Worm (Caenorhabditis elegans): Measurements from ENCODE around the gene F09E5.3.

Gene F09E5.3

DNA sequence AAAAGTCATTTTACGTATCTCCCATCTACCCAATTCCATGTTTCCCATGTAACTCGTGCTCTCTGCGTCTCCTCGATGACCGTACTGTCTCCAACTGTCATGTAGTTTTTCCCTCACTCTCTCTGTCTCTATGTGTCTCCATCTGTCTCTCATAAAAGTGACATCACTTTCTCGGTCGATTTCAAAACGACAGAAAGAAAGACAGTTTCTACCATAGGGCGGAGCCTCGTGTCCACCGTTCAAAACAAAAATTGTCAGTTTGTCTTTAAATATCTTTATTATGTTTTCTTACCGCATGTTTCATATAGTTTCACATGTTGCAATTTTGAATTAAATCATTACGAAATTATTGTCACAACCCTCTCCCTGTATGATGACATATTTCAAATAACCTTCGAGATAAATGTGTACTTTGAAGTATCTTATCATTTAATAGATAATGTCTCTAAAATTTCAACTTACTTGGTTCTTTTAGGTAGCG lies 43.6 kb upstream of the F09E5.3 start (continued):
- TF ChIP-seq unc-30 (tag; optimal IDR thresholded peaks at IDR 0.05) (no peak), lsy-2 (tag; optimal IDR thresholded peaks at IDR 0.05) (peak; percentile 75 to 87), snpc-4 (tag; optimal IDR thresholded peaks at IDR 0.05) (peak; percentile 25), sup-37 (GFP tag; optimal IDR thresholded peaks at IDR 0.05) (peak; percentile 15), nhr-20 (tag; optimal IDR thresholded peaks at IDR 0.05) (peak; percentile 95), irx-1 (tag; optimal IDR thresholded peaks at IDR 0.05) (peak; percentile 79), unc-130 (tag; optimal IDR thresholded peaks at IDR 0.05) (no peak), nhr-77 (tag; optimal IDR thresholded peaks at IDR 0.05) (peak; percentile 89), swsn-7 (tag; optimal IDR thresholded peaks at IDR 0.05) (peak; percentile 84), fkh-10 (GFP tag; optimal IDR thresholded peaks at IDR 0.05) (no peak), sox-4 (tag; optimal IDR thresholded peaks at IDR 0.05) (no peak), fkh-8 (tag; optimal IDR thresholded peaks at IDR 0.05) (peak; percentile 49), hlh-17 (GFP tag; optimal IDR thresholded peaks at IDR 0.05; ENCODE audit: borderline replicate concordance) (no peak), pqm-1 (tag; optimal IDR thresholded peaks at IDR 0.05) (no peak), rnt-1 (tag; optimal IDR thresholded peaks at IDR 0.05) (peak; percentile 86), lin-39 (tag; optimal IDR thresholded peaks at IDR 0.05) (peak; percentile 22), C16A3.4 (tag; optimal IDR thresholded peaks at IDR 0.05) (peak; percentile 79), nhr-19 (GFP tag; conservative IDR thresholded peaks at IDR 0.05) (peak; percentile 82), isw-1 (GFP tag; IDR thresholded peaks at IDR 0.05) (peak; percentile 36; the same call in 1 of the 2 replicates), nhr-90 (tag; optimal IDR thresholded peaks at IDR 0.05; ENCODE audit: poor library complexity) (peak; percentile 85), nhr-71 (tag; optimal IDR thresholded peaks at IDR 0.05) (peak; percentile 96), efl-1 (optimal IDR thresholded peaks at IDR 0.05) (peak; percentile 77 to 81), efl-1 (GFP tag; optimal IDR thresholded peaks at IDR 0.05 in 1 of 2) (peak; percentile 44 to 95), lin-14 (GFP tag; optimal IDR thresholded peaks at IDR 0.05) (peak; percentile 94), lir-3 (tag; optimal IDR thresholded peaks at IDR 0.05; ENCODE audit: poor library complexity) (peak; percentile 41), lin-35 (GFP tag; optimal IDR thresholded peaks at IDR 0.05) (peak; percentile 50 to 84), jun-1 (tag; optimal IDR thresholded peaks at IDR 0.05) (peak; percentile 83), pax-3 (tag; optimal IDR thresholded peaks at IDR 0.05) (peak; percentile 56), vab-15 (tag; optimal IDR thresholded peaks at IDR 0.05) (no peak), zip-4 (GFP tag; optimal IDR thresholded peaks at IDR 0.05) (peak; percentile 22), nhr-47 (tag; optimal IDR thresholded peaks at IDR 0.05) (peak; percentile 83), nhr-76 (tag; optimal IDR thresholded peaks at IDR 0.05) (no peak), tbx-2 (tag; optimal IDR thresholded peaks at IDR 0.05) (peak; percentile 83), ztf-11 (tag; optimal IDR thresholded peaks at IDR 0.05) (peak in 1 of 2 experiments; percentile 9), elt-3 (tag; optimal IDR thresholded peaks at IDR 0.05) (peak in 3 of 6 experiments; percentile 44 to 77 (median 70)), egl-13 (tag; optimal IDR thresholded peaks at IDR 0.05) (peak; percentile 67), aha-1 (tag; optimal IDR thresholded peaks at IDR 0.05) (no peak), egl-27 (tag; optimal IDR thresholded peaks at IDR 0.05) (peak in 1 of 2 experiments; percentile 80)

DNA sequence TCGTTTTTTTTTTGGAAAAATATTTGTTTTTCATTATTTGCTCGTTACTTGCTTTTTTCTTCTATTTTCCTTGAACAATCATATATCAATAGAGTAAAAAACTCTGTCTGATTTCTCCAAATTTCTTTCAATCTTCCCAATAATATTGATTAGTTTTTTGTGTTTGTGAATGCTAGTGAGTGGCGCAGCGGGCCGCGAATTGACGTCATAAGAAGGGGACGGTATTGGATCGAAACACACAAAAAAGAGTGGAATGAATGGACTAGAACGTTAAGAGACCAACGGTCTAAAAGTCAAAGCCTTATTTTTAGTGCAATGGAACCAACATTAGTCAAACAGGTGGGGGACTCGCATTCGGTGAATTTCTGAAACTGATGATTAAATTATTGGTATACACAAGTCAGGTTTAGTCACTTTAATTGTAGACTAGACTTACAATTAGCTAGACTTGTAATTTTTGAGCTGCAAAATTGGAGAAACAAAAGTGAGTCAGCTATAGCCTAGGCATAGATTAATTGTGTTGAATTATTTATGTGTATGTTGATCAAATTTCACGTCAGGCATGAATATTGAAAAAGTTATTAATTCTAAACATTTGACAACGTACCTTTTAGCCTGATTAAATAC lies 42.0 kb upstream of the F09E5.3 start:
- TF ChIP-seq lsy-2 (tag; optimal IDR thresholded peaks at IDR 0.05): no peak
- TF ChIP-seq hlh-4 (tag; optimal IDR thresholded peaks at IDR 0.05): no peak
- TF ChIP-seq fkh-8 (tag; optimal IDR thresholded peaks at IDR 0.05): peak; percentile 23
- no peak for TF ChIP-seq zag-1 (tag; optimal IDR thresholded peaks at IDR 0.05)
- no peak for TF ChIP-seq aly-2 (tag; optimal IDR thresholded peaks at IDR 0.05)
- TF ChIP-seq F16B12.6 (tag; optimal IDR thresholded peaks at IDR 0.05): no peak
- no peak for TF ChIP-seq C16A3.4 (tag; optimal IDR thresholded peaks at IDR 0.05)
- no peak for TF ChIP-seq unc-62 (GFP tag; optimal IDR thresholded peaks at IDR 0.05)
- TF ChIP-seq dpl-1 (GFP tag; optimal IDR thresholded peaks at IDR 0.05): no peak
- TF ChIP-seq unc-130 (tag; optimal IDR thresholded peaks at IDR 0.05): no peak
- no peak for TF ChIP-seq pqm-1 (tag; optimal IDR thresholded peaks at IDR 0.05)
- TF ChIP-seq ceh-63 (GFP tag; optimal IDR thresholded peaks at IDR 0.05): no peak
- TF ChIP-seq nhr-76 (tag; optimal IDR thresholded peaks at IDR 0.05): no peak
- TF ChIP-seq ets-5 (GFP tag; IDR thresholded peaks at IDR 0.05): no peak
- no peak for TF ChIP-seq snu-23 (GFP tag; optimal IDR thresholded peaks at IDR 0.05)
- TF ChIP-seq ceh-8 (GFP tag; optimal IDR thresholded peaks at IDR 0.05): no peak
- no peak for TF ChIP-seq nhr-85 (tag)
- no peak for TF ChIP-seq ceh-82 (tag; optimal IDR thresholded peaks at IDR 0.05)
- no peak for TF ChIP-seq vab-15 (tag; optimal IDR thresholded peaks at IDR 0.05)
- no peak for TF ChIP-seq sup-37 (GFP tag; optimal IDR thresholded peaks at IDR 0.05)
- TF ChIP-seq nhr-28 (tag; optimal IDR thresholded peaks at IDR 0.05): no peak
